Fruit fly (Drosophila melanogaster) whole organism, embryonic: ENCODE data around the gene CG13359.

ENCODE experiments used
- BtbVII ChIP-seq: fragments of 200-800 bp; sonication (Bioruptor generic); optimal IDR thresholded peaks from 3 replicates; lab custom pipeline; 2017; ENCODE audit warnings: missing biosample characterization, mild to moderate bottlenecking, missing genetic modification characterization
- CG11695 ChIP-seq: fragments of 200-800 bp; sonication (Bioruptor generic); IDR thresholded peaks from 3 replicates; pipeline ENCODE4 v1.3.6; 2022; ENCODE audit warnings: missing biosample characterization, missing genetic modification characterization
- CG11723 ChIP-seq: fragments of 200-800 bp; sonication (Bioruptor generic); optimal IDR thresholded peaks from 2 replicates; lab custom pipeline; 2017; ENCODE audit warnings: missing biosample characterization, mild to moderate bottlenecking, missing genetic modification characterization
- CG12071 ChIP-seq: fragments of 200-800 bp; sonication (Bioruptor generic); optimal IDR thresholded peaks from 3 replicates; lab custom pipeline; 2018; ENCODE audit warnings: missing biosample characterization, mild to moderate bottlenecking, missing genetic modification characterization
- CG13775 ChIP-seq: fragments of 200-800 bp; sonication (Bioruptor generic); optimal IDR thresholded peaks from 3 replicates; lab custom pipeline; 2017; ENCODE audit warnings: missing biosample characterization, mild to moderate bottlenecking, missing genetic modification characterization
- CG15601 ChIP-seq: fragments of 200-800 bp; sonication (Bioruptor generic); optimal IDR thresholded peaks from 3 replicates; lab custom pipeline; 2019; ENCODE audit warnings: missing biosample characterization, mild to moderate bottlenecking, missing genetic modification characterization, moderate library complexity
- CG1603 ChIP-seq: fragments of 200-800 bp; sonication (Bioruptor generic); optimal IDR thresholded peaks from 2 replicates; lab custom pipeline; 2019; ENCODE audit warnings: missing biosample characterization, mild to moderate bottlenecking, missing genetic modification characterization, moderate library complexity
- CG16815 ChIP-seq: fragments of 200-800 bp; sonication (Bioruptor generic); optimal IDR thresholded peaks from 3 replicates; lab custom pipeline; 2017; ENCODE audit warnings: missing biosample characterization, mild to moderate bottlenecking, missing genetic modification characterization
- CG1832 ChIP-seq: fragments of 200-800 bp; sonication (Bioruptor generic); optimal IDR thresholded peaks from 2 replicates; lab custom pipeline; 2017; ENCODE audit warnings: missing biosample characterization, mild to moderate bottlenecking, missing genetic modification characterization, inconsistent platforms
- CG2120 ChIP-seq: fragments of 200-800 bp; sonication (Bioruptor generic); optimal IDR thresholded peaks from 3 replicates; lab custom pipeline; 2016; ENCODE audit warnings: missing biosample characterization, missing genetic modification characterization
- CG2202 ChIP-seq: fragments of 200-800 bp; sonication (Bioruptor generic); optimal IDR thresholded peaks from 2 replicates; lab custom pipeline; 2018; ENCODE audit warnings: missing biosample characterization, mild to moderate bottlenecking, missing genetic modification characterization
- CG2712 ChIP-seq: fragments of 200-800 bp; optimal IDR thresholded peaks from 3 replicates; lab custom pipeline; 2019; ENCODE audit warnings: missing biosample characterization, mild to moderate bottlenecking, missing genetic modification characterization, moderate library complexity
- CG31224 ChIP-seq: fragments of 200-800 bp; sonication (Bioruptor generic); IDR thresholded peaks from 2 replicates; pipeline ENCODE4 v1.3.6; 2022; ENCODE audit warnings: missing biosample characterization, missing genetic modification characterization
- CG4617 ChIP-seq: fragments of 200-800 bp; sonication (Bioruptor generic); optimal IDR thresholded peaks from 3 replicates; lab custom pipeline; 2016; ENCODE audit warnings: missing biosample characterization, missing genetic modification characterization, borderline replicate concordance
- CG4707 ChIP-seq: fragments of 200-800 bp; sonication (Bioruptor generic); optimal IDR thresholded peaks from 2 replicates; lab custom pipeline; 2018; ENCODE audit warnings: missing biosample characterization, mild to moderate bottlenecking, missing genetic modification characterization, moderate library complexity
- CG4730 ChIP-seq: fragments of 200-800 bp; sonication (Bioruptor generic); IDR thresholded peaks from 2 replicates; pipeline ENCODE4 v1.3.6; 2022; ENCODE audit warnings: missing biosample characterization, missing genetic modification characterization
- CG8478 ChIP-seq: fragments of >200 bp; optimal IDR thresholded peaks from 2 replicates; lab custom pipeline; 2018
- CHES-1-like ChIP-seq: fragments of 200-800 bp; sonication (Bioruptor generic); optimal IDR thresholded peaks from 2 replicates; lab custom pipeline; 2016; ENCODE audit warnings: missing biosample characterization, missing genetic modification characterization
- Dek ChIP-seq: fragments of 200-800 bp; sonication (Bioruptor generic); optimal IDR thresholded peaks from 3 replicates; lab custom pipeline; 2019; ENCODE audit warnings: missing biosample characterization, mild to moderate bottlenecking, missing genetic modification characterization, moderate library complexity
- Dp ChIP-seq: fragments of 200-800 bp; sonication (Bioruptor generic); optimal IDR thresholded peaks from 2 replicates; lab custom pipeline; 2018; ENCODE audit warnings: missing biosample characterization, mild to moderate bottlenecking, missing genetic modification characterization, moderate library complexity
- Fer2 ChIP-seq: fragments of 200-800 bp; sonication (Bioruptor generic); optimal IDR thresholded peaks from 2 replicates; lab custom pipeline; 2018; ENCODE audit warnings: missing biosample characterization, mild to moderate bottlenecking, missing genetic modification characterization, moderate library complexity
- Fer3 ChIP-seq: fragments of 200-800 bp; sonication (Bioruptor generic); optimal IDR thresholded peaks from 2 replicates; lab custom pipeline; 2018; ENCODE audit warnings: missing biosample characterization, mild to moderate bottlenecking, missing genetic modification characterization, moderate library complexity
- Gsc ChIP-seq: fragments of 200-800 bp; sonication (Bioruptor generic); IDR thresholded peaks from 2 replicates; pipeline ENCODE4 v1.3.6; 2022; ENCODE audit warnings: missing biosample characterization, missing genetic modification characterization
- Gug ChIP-seq: fragments of 200-800 bp; sonication (Bioruptor generic); IDR thresholded peaks from 4 replicates; pipeline ENCODE4 v1.3.6; 2022; ENCODE audit warnings: missing biosample characterization, missing genetic modification characterization
- HmgD ChIP-seq: fragments of 200-800 bp; sonication (Bioruptor generic); optimal IDR thresholded peaks from 3 replicates; lab custom pipeline; 2016; ENCODE audit warnings: missing biosample characterization, missing genetic modification characterization
- HmgZ ChIP-seq: fragments of 200-800 bp; sonication (Bioruptor generic); optimal IDR thresholded peaks from 2 replicates; lab custom pipeline; 2018; ENCODE audit warnings: missing biosample characterization, mild to moderate bottlenecking, missing genetic modification characterization
- Kr ChIP-seq: fragments of 200-800 bp; sonication (Bioruptor generic); optimal IDR thresholded peaks from 2 replicates; lab custom pipeline; 2017; ENCODE audit warnings: missing biosample characterization, mild to moderate bottlenecking, missing genetic modification characterization
- Lim3 ChIP-seq: fragments of 200-800 bp; sonication (Bioruptor generic); IDR thresholded peaks from 2 replicates; pipeline ENCODE4 v1.3.6; 2022; ENCODE audit warnings: missing biosample characterization, missing genetic modification characterization
- MBD-R2 ChIP-seq: fragments of 200-800 bp; sonication (Bioruptor generic); IDR thresholded peaks from 2 replicates; pipeline ENCODE4 v1.3.6; 2022; ENCODE audit warnings: missing biosample characterization, missing genetic modification characterization
- NFAT ChIP-seq: fragments of 200-800 bp; sonication (Bioruptor generic); IDR thresholded peaks from 2 replicates; pipeline ENCODE4 v1.3.6; 2022; ENCODE audit warnings: missing biosample characterization, missing genetic modification characterization
- PHDP ChIP-seq: fragments of 200-800 bp; sonication (Bioruptor generic); optimal IDR thresholded peaks from 3 replicates; lab custom pipeline; 2018; ENCODE audit warnings: missing biosample characterization, mild to moderate bottlenecking, missing genetic modification characterization, moderate library complexity
- Sin3A ChIP-seq: fragments of >200 bp; optimal IDR thresholded peaks from 2 replicates; lab custom pipeline; 2018
- Six4 ChIP-seq: fragments of 200-800 bp; sonication (Bioruptor generic); optimal IDR thresholded peaks from 2 replicates; lab custom pipeline; 2016; ENCODE audit warnings: missing biosample characterization, missing genetic modification characterization
- ab ChIP-seq: fragments of 200-800 bp; sonication (Bioruptor generic); optimal IDR thresholded peaks from 2 replicates; lab custom pipeline; 2016; ENCODE audit warnings: missing biosample characterization, missing genetic modification characterization
- al ChIP-seq: fragments of 200-800 bp; sonication (Bioruptor generic); IDR thresholded peaks from 2 replicates; pipeline ENCODE4 v1.3.6; 2022; ENCODE audit warnings: missing biosample characterization, missing genetic modification characterization
- ase ChIP-seq: fragments of 200-800 bp; sonication (Bioruptor generic); IDR thresholded peaks from 3 replicates; pipeline ENCODE4 v1.3.6; 2022; ENCODE audit warnings: missing biosample characterization, missing genetic modification characterization
- btn ChIP-seq: fragments of 200-800 bp; sonication (Bioruptor generic); optimal IDR thresholded peaks from 2 replicates; lab custom pipeline; 2016; ENCODE audit warnings: missing biosample characterization, missing genetic modification characterization
- crc ChIP-seq: fragments of 200-800 bp; sonication (Bioruptor generic); optimal IDR thresholded peaks from 2 replicates; lab custom pipeline; 2016; ENCODE audit warnings: missing biosample characterization, missing genetic modification characterization
- crol ChIP-seq: fragments of 200-800 bp; sonication (Bioruptor generic); IDR thresholded peaks from 2 replicates; pipeline ENCODE4 v1.3.6; 2022; ENCODE audit warnings: missing biosample characterization, missing genetic modification characterization
- dan ChIP-seq: fragments of 200-800 bp; sonication (Bioruptor generic); IDR thresholded peaks from 2 replicates; pipeline ENCODE4 v1.3.6; 2022; ENCODE audit warnings: missing biosample characterization, missing genetic modification characterization
- dati ChIP-seq: fragments of 200-800 bp; sonication (Bioruptor generic); IDR thresholded peaks from 2 replicates; pipeline ENCODE4 v1.3.6; 2022; ENCODE audit warnings: missing biosample characterization, missing genetic modification characterization
- eve ChIP-seq, 2 experiments: fragments of >200 bp; optimal IDR thresholded peaks; 2 replicates each; lab custom pipeline; 2017; ENCODE audit warnings: missing biosample characterization in 2 of 2, missing genetic modification characterization in 2 of 2
- gcm ChIP-seq: fragments of 200-800 bp; sonication (Bioruptor generic); optimal IDR thresholded peaks from 2 replicates; lab custom pipeline; 2019; ENCODE audit warnings: missing biosample characterization, mild to moderate bottlenecking, missing genetic modification characterization, moderate library complexity
- inv ChIP-seq: fragments of 200-800 bp; sonication (Bioruptor generic); IDR thresholded peaks from 2 replicates; pipeline ENCODE4 v1.3.6; 2022; ENCODE audit warnings: missing biosample characterization, missing genetic modification characterization; ENCODE audit not compliant: partially characterized antibody
- kni ChIP-seq: fragments of 200-800 bp; sonication (Bioruptor generic); optimal IDR thresholded peaks from 3 replicates; lab custom pipeline; 2017; ENCODE audit warnings: mild to moderate bottlenecking, missing biosample characterization, missing genetic modification reagents, missing genetic modification characterization
- odd ChIP-seq: fragments of 200-800 bp; sonication (Bioruptor generic); optimal IDR thresholded peaks from 2 replicates; lab custom pipeline; 2017; ENCODE audit warnings: missing biosample characterization, mild to moderate bottlenecking, missing genetic modification characterization
- ro ChIP-seq: fragments of 200-800 bp; sonication (Bioruptor generic); IDR thresholded peaks from 2 replicates; pipeline ENCODE4 v1.3.6; 2022; ENCODE audit warnings: missing biosample characterization, missing genetic modification characterization
- sqz ChIP-seq: fragments of 200-800 bp; sonication (Bioruptor generic); optimal IDR thresholded peaks from 3 replicates; lab custom pipeline; 2018; ENCODE audit warnings: missing biosample characterization, mild to moderate bottlenecking, missing genetic modification characterization
- tll ChIP-seq, 2 experiments: fragments of 200-800 bp in 1 of 2; fragments of >200 bp in 1 of 2; sonication (Bioruptor generic) in 1 of 2; optimal IDR thresholded peaks; 2 replicates each; lab custom pipeline; 2017 to 2019; ENCODE audit warnings: missing biosample characterization in 2 of 2, missing genetic modification characterization in 2 of 2, mild to moderate bottlenecking in 1 of 2, moderate library complexity in 1 of 2
- toy ChIP-seq: fragments of 200-800 bp; sonication (Bioruptor generic); IDR thresholded peaks from 2 replicates; pipeline ENCODE4 v1.3.6; 2022; ENCODE audit warnings: missing biosample characterization, missing genetic modification characterization
- unc-4 ChIP-seq: fragments of 200-800 bp; sonication (Bioruptor generic); IDR thresholded peaks from 2 replicates; pipeline ENCODE4 v1.3.6; 2022; ENCODE audit warnings: missing biosample characterization, missing genetic modification characterization; ENCODE audit not compliant: partially characterized antibody
- usp ChIP-seq: fragments of >200 bp; optimal IDR thresholded peaks from 2 replicates; lab custom pipeline; 2017; ENCODE audit warnings: missing biosample characterization, missing genetic modification characterization

CG13359 gene

DNA sequence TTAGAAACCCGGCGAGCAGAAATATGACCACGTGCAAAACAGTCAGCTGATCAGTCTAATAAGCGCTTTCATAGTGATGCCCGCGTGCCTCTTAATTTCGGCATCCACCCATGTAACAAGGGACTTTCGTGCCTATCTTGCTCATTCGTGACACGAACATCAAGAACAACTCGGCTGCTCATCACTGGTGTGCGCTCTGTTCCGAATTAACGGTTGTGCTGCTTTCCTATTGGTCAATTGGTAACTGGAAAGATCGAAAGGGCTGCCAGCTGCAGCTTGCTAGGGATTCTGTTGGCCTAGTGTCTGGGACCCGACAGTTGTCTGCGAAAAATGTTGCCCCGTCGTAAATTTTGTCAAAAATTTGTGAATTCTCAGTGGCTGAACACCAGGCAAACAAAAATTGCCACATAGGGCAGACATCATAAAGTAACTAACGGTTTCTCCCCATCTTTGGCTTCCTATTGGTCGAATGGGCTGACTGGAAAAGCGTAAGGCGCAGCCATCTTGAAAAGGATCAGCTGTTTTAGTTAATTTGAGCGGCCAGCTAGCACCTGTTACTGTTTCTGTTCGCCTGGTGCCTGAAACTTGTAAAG lies 6.8 kb downstream of the CG13359 start (continued):
- TF ChIP-seq Lim3 (no peak), ase (GFP tag; lab: Robert Waterston, UW) (no peak), tll (GFP tag; optimal IDR thresholded peaks at IDR 0.05; lab: Kevin White, UChicago) (no peak), Kr (GFP tag; lab: Kevin White, UChicago) (peak; percentile 98), eve (GFP tag; optimal IDR thresholded peaks at IDR 0.05; lab: Kevin White, UChicago) (no peak), btn (GFP tag; lab: Kevin White, UChicago) (no peak), Dp (GFP tag; lab: Kevin White, UChicago) (no peak), HmgZ (peak; percentile 40), CG11723 (GFP tag; lab: Kevin White, UChicago) (no peak), Sin3A (lab: Kevin White, UChicago) (no peak), MBD-R2 (GFP tag; lab: Robert Waterston, UW) (no peak; the same call in 1 of the 2 replicates), dan (GFP tag; lab: Robert Waterston, UW) (no peak), CG11695 (GFP tag; lab: Robert Waterston, UW) (no peak), CG15601 (tag; lab: Kevin White, UChicago) (peak; percentile 7), CG16815 (no peak), unc-4 (GFP tag; lab: Robert Waterston, UW) (peak; percentile 93), Six4 (GFP tag; lab: Kevin White, UChicago) (no peak), dati (GFP tag; lab: Robert Waterston, UW) (no peak), ro (GFP tag; lab: Robert Waterston, UW) (no peak), odd (GFP tag; lab: Kevin White, UChicago) (no peak), inv (peak; percentile 86), al (GFP tag; lab: Robert Waterston, UW) (no peak), sqz (GFP tag; lab: Kevin White, UChicago) (no peak), Gsc (no peak), Fer3 (tag; lab: Kevin White, UChicago) (no peak), CHES-1-like (GFP tag; lab: Kevin White, UChicago) (peak; percentile 34), CG2120 (GFP tag; lab: Kevin White, UChicago) (peak; percentile 53), CG12071 (no peak), CG31224 (GFP tag; lab: Robert Waterston, UW) (peak; percentile 98), crc (GFP tag; lab: Kevin White, UChicago) (no peak), CG2712 (tag; lab: Kevin White, UChicago) (peak; percentile 20), PHDP (tag; lab: Kevin White, UChicago) (no peak), NFAT (GFP tag; lab: Robert Waterston, UW) (peak; percentile 8; the same call in 1 of the 2 replicates), CG4707 (no peak), crol (GFP tag; lab: Robert Waterston, UW) (no peak), CG13775 (no peak), CG8478 (lab: Kevin White, UChicago) (no peak), ab (no peak), CG1832 (GFP tag; lab: Kevin White, UChicago) (no peak), gcm (peak; percentile 18), toy (no peak), Fer2 (tag; lab: Kevin White, UChicago) (no peak), kni (peak; percentile 91), CG4730 (GFP tag; lab: Robert Waterston, UW) (no peak), Dek (tag; lab: Kevin White, UChicago) (no peak), usp (GFP tag; lab: Kevin White, UChicago) (no peak), CG1603 (peak; percentile 11), HmgD (peak; percentile 18), CG4617 (GFP tag; lab: Kevin White, UChicago) (no peak), BtbVII (GFP tag; lab: Kevin White, UChicago) (no peak), CG2202 (tag; lab: Kevin White, UChicago) (no peak), Gug (GFP tag; lab: Robert Waterston, UW) (peak; percentile 11; the same call in 1 of the 4 replicates)
